Worm (Caenorhabditis elegans) whole organism, midembryonic: ENCODE data around the gene C03H5.3.

Source experiments
- T22C8.4 ChIP-seq: fragments of 200-800 bp; sonication (Bioruptor generic); IDR thresholded peaks from 2 replicates; pipeline ENCODE4 v1.3.6; 2022; ENCODE audit warnings: missing genetic modification characterization, missing compliant biosample characterization
- flt-1 ChIP-seq: fragments of 200-800 bp; sonication (Bioruptor generic); IDR thresholded peaks from 2 replicates; pipeline ENCODE4 v1.3.6; 2022; ENCODE audit warnings: missing genetic modification characterization, missing compliant biosample characterization
- klf-2 ChIP-seq: fragments of 200-800 bp; sonication (Bioruptor generic); conservative IDR thresholded peaks from 2 replicates; pipeline ENCODE4 v1.3.6; 2022; ENCODE audit warnings: missing genetic modification reagents, missing genetic modification characterization, missing compliant biosample characterization
- med-1 ChIP-seq: sonication (generic microtip); optimal IDR thresholded peaks from 2 replicates; lab custom pipeline; 2017; ENCODE audit warnings: missing genetic modification characterization, mild to moderate bottlenecking, missing compliant biosample characterization, antibody characterized with exemption, missing genetic modification reagents; ENCODE audit not compliant: insufficient read depth
- ref-1 ChIP-seq: fragments of 200-800 bp; sonication (Bioruptor generic); conservative IDR thresholded peaks from 2 replicates; pipeline ENCODE4 v1.3.6; 2022; ENCODE audit warnings: missing genetic modification reagents, missing genetic modification characterization, missing compliant biosample characterization
- tab-1 ChIP-seq: fragments of 200-800 bp; sonication (Bioruptor generic); IDR thresholded peaks from 2 replicates; pipeline ENCODE4 v1.3.6; 2022; ENCODE audit warnings: missing genetic modification characterization, missing compliant biosample characterization
- ztf-23 ChIP-seq: fragments of 200-800 bp; sonication (Bioruptor generic); IDR thresholded peaks from 2 replicates; pipeline ENCODE4 v1.3.6; 2022; ENCODE audit warnings: missing genetic modification reagents, missing genetic modification characterization, missing compliant biosample characterization

DNA sequence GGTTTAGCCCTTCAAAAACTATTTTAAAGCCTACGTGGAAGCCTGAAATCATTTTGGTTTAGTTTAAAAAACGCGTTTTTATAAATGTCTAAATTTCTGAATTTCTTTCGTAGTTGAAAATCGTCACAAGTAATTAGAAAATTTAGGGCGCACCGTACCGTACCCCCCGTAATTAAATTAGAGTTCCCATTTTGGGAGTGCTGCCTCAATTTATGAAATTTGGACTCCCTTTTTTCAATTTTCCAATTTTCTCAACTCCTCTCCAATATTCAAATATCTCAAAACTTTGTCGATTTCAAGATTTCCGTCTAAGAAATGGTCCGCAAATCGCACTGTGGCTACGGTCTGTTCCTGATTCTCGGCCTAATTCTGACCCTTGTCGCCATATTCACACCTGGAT, 45.7 kb upstream of the C03H5.3 start, which contains the start of gene clc-31:
- TF ChIP-seq flt-1 (GFP tag; lab: Robert Waterston, UW) (no peak), med-1 (GFP tag; lab: Kevin White, UChicago) (no peak), tab-1 (GFP tag; lab: Robert Waterston, UW) (no peak), T22C8.4 (GFP tag; lab: Robert Waterston, UW) (no peak), ztf-23 (no peak), ref-1 (GFP tag; lab: Robert Waterston, UW) (no peak), klf-2 (GFP tag; lab: Robert Waterston, UW) (no peak)
